Worm (Caenorhabditis elegans) whole organism, midembryonic: ENCODE results near the gene pigq-1.

Experiments
- T22C8.4 ChIP-seq: fragments of 200-800 bp; sonication (Bioruptor generic); IDR thresholded peaks from 2 replicates; pipeline ENCODE4 v1.3.6; 2022; ENCODE audit warnings: missing genetic modification characterization, missing compliant biosample characterization
- cog-1 ChIP-seq: sonication (generic microtip); optimal IDR thresholded peaks from 2 replicates; lab custom pipeline; 2016; ENCODE audit warnings: missing genetic modification characterization, missing compliant biosample characterization
- flt-1 ChIP-seq: fragments of 200-800 bp; sonication (Bioruptor generic); IDR thresholded peaks from 2 replicates; pipeline ENCODE4 v1.3.6; 2022; ENCODE audit warnings: missing genetic modification characterization, missing compliant biosample characterization
- klf-2 ChIP-seq: fragments of 200-800 bp; sonication (Bioruptor generic); conservative IDR thresholded peaks from 2 replicates; pipeline ENCODE4 v1.3.6; 2022; ENCODE audit warnings: missing genetic modification reagents, missing genetic modification characterization, missing compliant biosample characterization
- med-1 ChIP-seq: sonication (generic microtip); optimal IDR thresholded peaks from 2 replicates; lab custom pipeline; 2017; ENCODE audit warnings: missing genetic modification characterization, mild to moderate bottlenecking, missing compliant biosample characterization, antibody characterized with exemption, missing genetic modification reagents; ENCODE audit not compliant: insufficient read depth
- ref-1 ChIP-seq: fragments of 200-800 bp; sonication (Bioruptor generic); conservative IDR thresholded peaks from 2 replicates; pipeline ENCODE4 v1.3.6; 2022; ENCODE audit warnings: missing genetic modification reagents, missing genetic modification characterization, missing compliant biosample characterization
- tab-1 ChIP-seq: fragments of 200-800 bp; sonication (Bioruptor generic); IDR thresholded peaks from 2 replicates; pipeline ENCODE4 v1.3.6; 2022; ENCODE audit warnings: missing genetic modification characterization, missing compliant biosample characterization
- ztf-23 ChIP-seq: fragments of 200-800 bp; sonication (Bioruptor generic); IDR thresholded peaks from 2 replicates; pipeline ENCODE4 v1.3.6; 2022; ENCODE audit warnings: missing genetic modification reagents, missing genetic modification characterization, missing compliant biosample characterization
- ztf-29 ChIP-seq: fragments of 200-800 bp; sonication (Bioruptor generic); IDR thresholded peaks from 2 replicates; pipeline ENCODE4 v1.3.6; 2022; ENCODE audit warnings: missing genetic modification reagents, missing genetic modification characterization, missing compliant biosample characterization

pigq-1 gene

DNA sequence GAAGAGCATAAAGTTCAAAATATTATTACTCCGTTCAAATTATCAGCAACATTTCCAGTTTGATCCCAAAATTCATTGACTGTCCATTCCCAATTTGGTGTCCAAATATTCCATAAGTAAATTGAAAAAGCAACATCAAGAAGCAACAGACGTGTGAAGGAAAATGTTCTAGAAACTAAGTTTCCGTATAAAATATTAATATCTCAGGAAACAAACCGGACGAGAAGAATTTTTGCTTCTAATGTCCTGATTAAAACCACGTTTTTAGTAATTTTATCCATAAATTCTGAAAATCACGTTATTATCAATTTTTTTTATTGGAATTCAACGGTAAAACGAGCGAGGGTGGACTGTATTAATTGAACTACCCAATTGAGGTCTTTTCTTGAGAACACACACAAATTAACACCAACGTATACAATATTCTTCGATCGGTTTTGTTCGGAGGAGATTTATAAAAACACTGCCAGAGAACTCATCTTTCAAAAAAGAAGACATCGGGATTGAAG, at the start of gene pigq-1:
TSS of gene pigq-1 (minus strand) at position 286 of the 509 bp plus-strand sequence.
- no peak for TF ChIP-seq klf-2 (GFP tag; lab: Robert Waterston, UW)
- no peak for TF ChIP-seq ztf-29 (GFP tag; lab: Robert Waterston, UW)
- TF ChIP-seq T22C8.4 (GFP tag; lab: Robert Waterston, UW): no peak
- no peak for TF ChIP-seq med-1 (GFP tag; lab: Kevin White, UChicago)
- no peak for TF ChIP-seq cog-1
- no peak for TF ChIP-seq flt-1
- no peak for TF ChIP-seq ztf-23 (GFP tag; lab: Robert Waterston, UW)
- no peak for TF ChIP-seq tab-1
- no peak for TF ChIP-seq ref-1 (GFP tag; lab: Robert Waterston, UW)

- TF ChIP-seq klf-2 (GFP tag; lab: Robert Waterston, UW): no peak
Measured at ce11 chrIV:11189411-11189810, 42.4 kb upstream of the pigq-1 start, which contains the start of gene fbxb-79. fbxb-79 (minus strand) TSS chrIV:11189511.

- TF ChIP-seq med-1 (GFP tag; lab: Kevin White, UChicago) (no peak), cog-1 (no peak), ref-1 (GFP tag; lab: Robert Waterston, UW) (no peak), ztf-23 (GFP tag; lab: Robert Waterston, UW) (no peak), flt-1 (no peak), T22C8.4 (GFP tag; lab: Robert Waterston, UW) (no peak), tab-1 (no peak), klf-2 (GFP tag; lab: Robert Waterston, UW) (no peak), ztf-29 (GFP tag; lab: Robert Waterston, UW) (no peak)
Measured at ce11 chrIV:11186729-11187128, 39.7 kb upstream of the pigq-1 start, which contains the start of gene sdz-27. sdz-27 (plus strand) TSS chrIV:11187029.

- TF ChIP-seq ztf-23 (GFP tag; lab: Robert Waterston, UW): no peak
- TF ChIP-seq ref-1 (GFP tag; lab: Robert Waterston, UW): no peak
- TF ChIP-seq tab-1: no peak
- no peak for TF ChIP-seq klf-2 (GFP tag; lab: Robert Waterston, UW)
- TF ChIP-seq med-1 (GFP tag; lab: Kevin White, UChicago): no peak
- no peak for TF ChIP-seq cog-1
- TF ChIP-seq flt-1: no peak
- TF ChIP-seq ztf-29 (GFP tag; lab: Robert Waterston, UW): no peak
- no peak for TF ChIP-seq T22C8.4 (GFP tag; lab: Robert Waterston, UW)
Measured at ce11 chrIV:11183991-11184390, 36.9 kb upstream of the pigq-1 start, which contains the start of gene nuaf-3. nuaf-3 (plus strand) TSS chrIV:11184291.

DNA sequence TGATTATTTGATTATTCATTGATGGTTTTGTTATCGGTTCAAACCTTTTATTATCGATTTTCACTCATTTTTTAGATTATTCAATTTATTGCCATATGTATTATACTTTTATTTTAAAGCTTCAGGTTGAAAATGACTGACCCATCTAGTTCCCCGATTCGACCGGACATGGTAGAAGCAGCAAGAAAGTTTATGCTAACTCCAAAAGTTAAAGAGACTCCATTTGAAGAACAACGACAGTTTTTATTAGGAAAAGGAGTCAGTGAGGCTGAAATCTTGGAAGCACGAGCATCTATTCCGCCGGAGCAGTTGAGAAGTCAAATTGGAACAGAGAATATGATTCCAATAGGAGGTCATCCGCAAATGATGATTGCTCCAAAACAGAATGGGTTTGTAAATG, 36.0 kb upstream of the pigq-1 start, which contains the start of gene prx-14:
TSS of gene prx-14 (plus strand) at position 120 of the 400 bp plus-strand sequence.
- no peak for TF ChIP-seq med-1 (GFP tag; lab: Kevin White, UChicago)
- no peak for TF ChIP-seq tab-1
- no peak for TF ChIP-seq cog-1
- no peak for TF ChIP-seq ref-1 (GFP tag; lab: Robert Waterston, UW)

ce11 chrIV:11180077-11180476, 33.0 kb upstream of the pigq-1 start:
- TF ChIP-seq T22C8.4 (GFP tag; lab: Robert Waterston, UW) (no peak), ztf-29 (GFP tag; lab: Robert Waterston, UW) (no peak), flt-1 (no peak), ztf-23 (GFP tag; lab: Robert Waterston, UW) (no peak), med-1 (GFP tag; lab: Kevin White, UChicago) (no peak), klf-2 (GFP tag; lab: Robert Waterston, UW) (no peak), cog-1 (no peak), tab-1 (no peak), ref-1 (GFP tag; lab: Robert Waterston, UW) (no peak)

DNA sequence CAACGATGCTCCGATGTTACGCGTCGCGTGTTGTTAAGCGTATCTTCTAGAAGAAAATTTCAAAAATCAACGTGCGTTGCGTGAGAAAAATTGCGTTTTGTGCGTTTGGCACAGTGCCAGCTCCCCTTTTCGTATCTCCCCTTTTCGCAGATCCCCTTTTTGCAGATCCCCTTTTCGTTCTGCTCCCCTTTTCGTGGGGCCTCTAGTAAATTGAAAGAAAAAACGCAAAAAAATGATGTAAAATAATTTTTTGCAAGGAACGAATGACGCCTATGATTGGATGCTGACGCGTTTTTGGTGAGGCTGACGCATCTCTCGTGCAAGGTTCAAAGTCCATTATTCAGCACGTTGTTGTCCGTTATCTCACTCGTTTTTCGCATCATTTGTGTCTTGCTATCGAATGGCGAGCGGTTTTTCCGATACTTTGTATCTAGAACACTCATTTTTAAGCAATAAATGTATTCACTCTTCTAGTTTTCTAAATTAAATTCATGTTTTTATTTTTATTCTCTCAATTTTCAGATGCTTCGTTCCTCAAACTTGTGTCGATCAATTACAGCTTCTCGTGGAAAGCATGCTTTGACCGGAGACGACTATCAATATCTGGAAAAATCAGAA, 32.2 kb upstream of the pigq-1 start, which contains the start of gene cpt-2:
TSS of gene cpt-2 (plus strand) at position 523 of the 618 bp plus-strand sequence.
- TF ChIP-seq ztf-23 (GFP tag; lab: Robert Waterston, UW): peak; percentile 44; the same call in 1 of the 2 replicates

DNA sequence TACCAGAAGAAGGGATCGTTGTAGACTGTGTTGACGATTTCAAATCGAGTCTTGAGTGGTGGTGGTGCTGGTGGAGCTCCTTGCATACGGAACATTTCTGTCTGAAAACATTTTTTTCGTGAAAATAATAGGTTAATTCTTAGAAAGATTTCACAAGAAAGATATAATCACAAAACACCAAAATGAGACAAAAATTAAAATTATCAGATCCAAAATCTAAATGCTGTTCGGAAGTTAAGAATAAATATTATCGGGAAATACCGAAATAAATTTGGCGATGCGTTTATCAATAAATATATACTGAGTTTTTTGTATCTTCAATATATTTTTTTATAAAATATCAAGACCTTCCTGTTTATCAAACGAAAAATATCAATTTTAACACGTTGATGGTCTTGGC, 31.4 kb upstream of the pigq-1 start, which contains the start of gene C08F8.9:
TSS of gene C08F8.9 (minus strand) at position 101 of the 400 bp plus-strand sequence.
- TF ChIP-seq med-1 (GFP tag; lab: Kevin White, UChicago) (no peak), flt-1 (no peak), cog-1 (no peak), ref-1 (GFP tag; lab: Robert Waterston, UW) (no peak), ztf-29 (GFP tag; lab: Robert Waterston, UW) (no peak), klf-2 (GFP tag; lab: Robert Waterston, UW) (no peak)

- no peak for TF ChIP-seq cog-1
- no peak for TF ChIP-seq flt-1
- TF ChIP-seq med-1 (GFP tag; lab: Kevin White, UChicago): no peak
- no peak for TF ChIP-seq ztf-29 (GFP tag; lab: Robert Waterston, UW)
- no peak for TF ChIP-seq ref-1 (GFP tag; lab: Robert Waterston, UW)
Measured at ce11 chrIV:11176967-11177366, 29.9 kb upstream of the pigq-1 start, which contains the start of gene rap-3. rap-3 (plus strand) TSS chrIV:11177267.

DNA sequence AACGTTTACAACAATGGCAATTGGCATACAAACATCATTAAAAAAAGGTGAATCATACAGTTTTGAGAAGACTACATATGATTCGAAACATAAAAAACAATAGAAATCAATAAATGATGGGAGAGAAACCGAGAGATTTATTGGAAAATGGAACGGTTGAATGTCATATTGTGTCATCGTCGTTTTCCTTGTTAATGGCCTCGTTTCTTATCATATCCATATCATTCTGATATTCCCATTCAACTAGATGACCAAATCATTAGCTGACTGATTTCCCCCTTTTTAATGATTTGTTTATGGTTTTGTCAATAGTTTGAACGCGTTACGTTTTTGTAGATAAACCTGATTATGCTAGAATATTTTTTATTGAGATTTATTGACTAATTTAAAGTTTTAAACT, 27.7 kb upstream of the pigq-1 start:
- no peak for TF ChIP-seq med-1 (GFP tag; lab: Kevin White, UChicago)
- no peak for TF ChIP-seq klf-2 (GFP tag; lab: Robert Waterston, UW)
- TF ChIP-seq flt-1: no peak
- no peak for TF ChIP-seq tab-1
- TF ChIP-seq ztf-23 (GFP tag; lab: Robert Waterston, UW): no peak
- no peak for TF ChIP-seq cog-1
- no peak for TF ChIP-seq ref-1 (GFP tag; lab: Robert Waterston, UW)
